Fruit fly (Drosophila melanogaster): ENCODE data around the gene Atet.

The Atet gene

dm6 chr2L:4292560-4292959 lies 41.2 kb upstream of the Atet start (continued):
- TF ChIP-seq Trl (optimal IDR thresholded peaks at IDR 0.05) (no peak), Trl (GFP tag; optimal IDR thresholded peaks at IDR 0.05) (no peak), CG9817 (tag; optimal IDR thresholded peaks at IDR 0.05) (no peak), CG1024 (GFP tag; IDR thresholded peaks at IDR 0.05) (no peak), CG6689 (GFP tag; IDR thresholded peaks at IDR 0.05) (peak; percentile 48), CG9727 (GFP tag; optimal IDR thresholded peaks at IDR 0.05) (peak; percentile 30), Hr3 (GFP tag; optimal IDR thresholded peaks at IDR 0.05) (no peak), CG14860 (GFP tag; IDR thresholded peaks at IDR 0.05; ENCODE audit: partially characterized antibody) (no peak), cg (GFP tag; optimal IDR thresholded peaks at IDR 0.05) (no peak), Doc3 (GFP tag; IDR thresholded peaks at IDR 0.05; ENCODE audit: partially characterized antibody) (no peak), CG12391 (tag; optimal IDR thresholded peaks at IDR 0.05) (no peak), CG13894 (tag; optimal IDR thresholded peaks at IDR 0.05) (no peak), gem (tag; optimal IDR thresholded peaks at IDR 0.05) (peak; percentile 48), CG4617 (GFP tag; optimal IDR thresholded peaks at IDR 0.05; ENCODE audit: borderline replicate concordance) (no peak), fd64A (GFP tag; optimal IDR thresholded peaks at IDR 0.05) (no peak), Ravus (GFP tag; IDR thresholded peaks at IDR 0.05) (no peak), Hsf (GFP tag; optimal IDR thresholded peaks at IDR 0.05) (peak; percentile 24), E2f2 (GFP tag; IDR thresholded peaks at IDR 0.05) (no peak), CG4854 (GFP tag; optimal IDR thresholded peaks at IDR 0.05) (no peak), run (tag; optimal IDR thresholded peaks at IDR 0.05) (no peak), CG2120 (GFP tag; optimal IDR thresholded peaks at IDR 0.05) (no peak), croc (GFP tag; conservative IDR thresholded peaks at IDR 0.05) (0 out of 3 replicates have a peak, but pooled peaks have one; percentile 16), CG31388 (GFP tag; optimal IDR thresholded peaks at IDR 0.05) (no peak), Antp (GFP tag; optimal IDR thresholded peaks at IDR 0.05) (peak; percentile 42), CG31224 (GFP tag; IDR thresholded peaks at IDR 0.05) (no peak), gro (GFP tag; optimal IDR thresholded peaks at IDR 0.05) (no peak), CG17802 (tag; optimal IDR thresholded peaks at IDR 0.05) (no peak), toy (GFP tag; IDR thresholded peaks at IDR 0.05) (no peak), ATbp (GFP tag; optimal IDR thresholded peaks at IDR 0.05) (peak; percentile 18), ERR (GFP tag; optimal IDR thresholded peaks at IDR 0.05) (no peak), schlank (tag; optimal IDR thresholded peaks at IDR 0.05) (no peak), Atf3 (GFP tag; optimal IDR thresholded peaks at IDR 0.05) (no peak), ac (GFP tag; optimal IDR thresholded peaks at IDR 0.05) (no peak), slp2 (GFP tag; optimal IDR thresholded peaks at IDR 0.05) (no peak), Stat92E (GFP tag; optimal IDR thresholded peaks at IDR 0.05) (no peak), CG7987 (GFP tag; optimal IDR thresholded peaks at IDR 0.05) (no peak), CG7928 (GFP tag; optimal IDR thresholded peaks at IDR 0.05) (no peak), emc (GFP tag; optimal IDR thresholded peaks at IDR 0.05) (no peak), dmrt99B (tag; optimal IDR thresholded peaks at IDR 0.05) (peak; percentile 43), CG4404 (GFP tag; IDR thresholded peaks at IDR 0.05) (peak; percentile 43; the same call in 1 of the 2 replicates), az2 (GFP tag; optimal IDR thresholded peaks at IDR 0.05) (peak; percentile 39), CG8359 (GFP tag; optimal IDR thresholded peaks at IDR 0.05; ENCODE audit: borderline replicate concordance) (no peak), dpn (GFP tag; optimal IDR thresholded peaks at IDR 0.05) (peak; percentile 26 to 28), CG7372 (GFP tag; IDR thresholded peaks at IDR 0.05) (no peak), Tbp (GFP tag; optimal IDR thresholded peaks at IDR 0.05) (no peak), br (optimal IDR thresholded peaks at IDR 0.05) (no peak), CG10431 (GFP tag; optimal IDR thresholded peaks at IDR 0.05) (no peak), CG15514 (GFP tag; optimal IDR thresholded peaks at IDR 0.05) (peak; percentile 20), esg (GFP tag; conservative IDR thresholded peaks at IDR 0.05) (no peak), D19A (tag; optimal IDR thresholded peaks at IDR 0.05) (peak; percentile 7), klu (GFP tag; IDR thresholded peaks at IDR 0.05) (no peak), NC2α (GFP tag; optimal IDR thresholded peaks at IDR 0.05) (no peak)

All from whole organism, embryonic.